Worm (Caenorhabditis elegans) whole organism, mixed stage, embryonic: ENCODE results near the gene T19H12.6.
A peak's percentile ranks its signal among the peaks of the same experiment; 100 is the strongest.

ENCODE experiments used
- M03D4.4 ChIP-seq: sonication (generic microtip); optimal IDR thresholded peaks from 2 replicates; lab custom pipeline; 2017; ENCODE audit warnings: mild to moderate bottlenecking, missing genetic modification characterization, missing compliant biosample characterization
- bed-3 ChIP-seq: fragments of 200-800 bp; sonication (Bioruptor generic); optimal IDR thresholded peaks from 3 replicates; lab custom pipeline; 2018; ENCODE audit warnings: mild to moderate bottlenecking, missing genetic modification characterization, moderate library complexity, missing compliant biosample characterization
- blmp-1 ChIP-seq: fragments of 150-350 bp; optimal IDR thresholded peaks from 2 replicates; lab custom pipeline; 2014; ENCODE audit warnings: missing biosample characterization, missing genetic modification characterization
- ceh-39 ChIP-seq: fragments of 150-350 bp; optimal IDR thresholded peaks from 2 replicates; lab custom pipeline; 2014; ENCODE audit warnings: missing biosample characterization, missing genetic modification characterization
- ceh-43 ChIP-seq: fragments of 200-800 bp; sonication (Bioruptor generic); optimal IDR thresholded peaks from 2 replicates; lab custom pipeline; 2018; ENCODE audit warnings: mild to moderate bottlenecking, missing genetic modification characterization, moderate library complexity, missing compliant biosample characterization
- ceh-83 ChIP-seq: fragments of 200-800 bp; sonication (Bioruptor generic); optimal IDR thresholded peaks from 2 replicates; lab custom pipeline; 2018; ENCODE audit warnings: mild to moderate bottlenecking, missing genetic modification characterization, missing compliant biosample characterization
- ces-1 ChIP-seq: fragments of 150-350 bp; optimal IDR thresholded peaks from 2 replicates; lab custom pipeline; 2014; ENCODE audit warnings: missing biosample characterization, missing genetic modification reagents, missing genetic modification characterization
- cnd-1 ChIP-seq: fragments of 200-800 bp; sonication (Bioruptor generic); optimal IDR thresholded peaks from 2 replicates; lab custom pipeline; 2018; ENCODE audit warnings: mild to moderate bottlenecking, missing genetic modification characterization, missing compliant biosample characterization
- drap-1 ChIP-seq: fragments of 200-800 bp; sonication (Bioruptor generic); optimal IDR thresholded peaks from 3 replicates; lab custom pipeline; 2018; ENCODE audit warnings: mild to moderate bottlenecking, missing genetic modification characterization, missing compliant biosample characterization
- elt-1 ChIP-seq: sonication (generic microtip); optimal IDR thresholded peaks from 2 replicates; lab custom pipeline; 2017; ENCODE audit warnings: missing genetic modification characterization, mild to moderate bottlenecking, missing compliant biosample characterization, antibody characterized with exemption, moderate library complexity, borderline replicate concordance; ENCODE audit not compliant: insufficient read depth
- elt-3 ChIP-seq: fragments of 150-350 bp; optimal IDR thresholded peaks from 2 replicates; lab custom pipeline; 2014; ENCODE audit warnings: missing biosample characterization, missing genetic modification characterization
- flh-1 ChIP-seq: fragments of 200-800 bp; sonication (Bioruptor generic); optimal IDR thresholded peaks from 2 replicates; lab custom pipeline; 2018; ENCODE audit warnings: mild to moderate bottlenecking, missing genetic modification characterization, moderate library complexity, missing compliant biosample characterization
- ham-2 ChIP-seq: fragments of 200-800 bp; sonication (Bioruptor generic); optimal IDR thresholded peaks from 2 replicates; lab custom pipeline; 2018; ENCODE audit warnings: mild to moderate bottlenecking, missing genetic modification characterization, missing compliant biosample characterization
- hlh-1 ChIP-seq: fragments of 150-350 bp; optimal IDR thresholded peaks from 2 replicates; lab custom pipeline; 2014; ENCODE audit warnings: missing biosample characterization, missing genetic modification reagents, missing genetic modification characterization
- lin-32 ChIP-seq: fragments of 200-800 bp; sonication (Bioruptor generic); optimal IDR thresholded peaks from 2 replicates; lab custom pipeline; 2018; ENCODE audit warnings: mild to moderate bottlenecking, missing genetic modification characterization, missing compliant biosample characterization
- lsy-2 ChIP-seq: fragments of 150-350 bp; optimal IDR thresholded peaks from 2 replicates; lab custom pipeline; 2014; ENCODE audit warnings: missing biosample characterization, missing genetic modification characterization
- mab-5 ChIP-seq: fragments of 150-350 bp; optimal IDR thresholded peaks from 2 replicates; lab custom pipeline; 2014; ENCODE audit warnings: missing biosample characterization, missing genetic modification characterization
- mep-1 ChIP-seq: fragments of 150-350 bp; optimal IDR thresholded peaks from 2 replicates; lab custom pipeline; 2017; ENCODE audit warnings: missing biosample characterization, missing genetic modification reagents, missing genetic modification characterization, inconsistent platforms
- mls-2 ChIP-seq: sonication (generic microtip); optimal IDR thresholded peaks from 2 replicates; lab custom pipeline; 2016; ENCODE audit warnings: mild to moderate bottlenecking, missing genetic modification characterization, moderate library complexity, missing compliant biosample characterization
- nhr-12 ChIP-seq: fragments of 150-350 bp; optimal IDR thresholded peaks from 2 replicates; lab custom pipeline; 2014; ENCODE audit warnings: missing biosample characterization, missing genetic modification characterization
- nhr-2 ChIP-seq: fragments of 150-350 bp; optimal IDR thresholded peaks from 2 replicates; lab custom pipeline; 2014; ENCODE audit warnings: missing biosample characterization, missing genetic modification characterization
- nhr-237 ChIP-seq: fragments of 150-350 bp; optimal IDR thresholded peaks from 2 replicates; lab custom pipeline; 2014; ENCODE audit warnings: missing biosample characterization, missing genetic modification characterization
- nhr-28 ChIP-seq: fragments of 150-350 bp; optimal IDR thresholded peaks from 2 replicates; lab custom pipeline; 2014; ENCODE audit warnings: missing biosample characterization, missing genetic modification characterization
- nhr-76 ChIP-seq: sonication (generic microtip); optimal IDR thresholded peaks from 2 replicates; lab custom pipeline; 2017; ENCODE audit warnings: missing biosample characterization, missing genetic modification characterization
- pha-4 ChIP-seq: fragments of 150-350 bp; optimal IDR thresholded peaks from 2 replicates; lab custom pipeline; 2018; ENCODE audit warnings: missing biosample characterization, missing genetic modification reagents, missing genetic modification characterization
- sem-2 ChIP-seq: fragments of 200-800 bp; sonication (Bioruptor generic); optimal IDR thresholded peaks from 2 replicates; lab custom pipeline; 2018; ENCODE audit warnings: mild to moderate bottlenecking, missing genetic modification characterization, missing compliant biosample characterization
- sptf-1 ChIP-seq: sonication (generic microtip); optimal IDR thresholded peaks from 2 replicates; lab custom pipeline; 2017; ENCODE audit warnings: mild to moderate bottlenecking, missing genetic modification characterization, moderate library complexity, missing compliant biosample characterization
- unc-120 ChIP-seq: sonication (generic microtip); optimal IDR thresholded peaks from 2 replicates; lab custom pipeline; 2017; ENCODE audit warnings: missing genetic modification characterization, missing compliant biosample characterization; ENCODE audit not compliant: poor library complexity, severe bottlenecking
- unc-39 ChIP-seq: fragments of 150-350 bp; optimal IDR thresholded peaks from 2 replicates; lab custom pipeline; 2014; ENCODE audit warnings: missing biosample characterization, missing genetic modification characterization
- unc-62 ChIP-seq: fragments of 150-350 bp; optimal IDR thresholded peaks from 2 replicates; lab custom pipeline; 2014; ENCODE audit warnings: missing biosample characterization, missing genetic modification reagents, missing genetic modification characterization
- zip-8 ChIP-seq: fragments of 150-350 bp; optimal IDR thresholded peaks from 2 replicates; lab custom pipeline; 2014; ENCODE audit warnings: missing biosample characterization, missing genetic modification characterization
- ztf-11 ChIP-seq: fragments of 150-350 bp; optimal IDR thresholded peaks from 2 replicates; lab custom pipeline; 2014; ENCODE audit warnings: missing biosample characterization, missing genetic modification characterization

Gene T19H12.6

ce11 chrV:4864330-4864729, 13.2 kb downstream of the T19H12.6 start:
- TF ChIP-seq flh-1 (no peak), nhr-2 (no peak), ceh-43 (GFP tag; lab: Kevin White, UChicago) (no peak), blmp-1 (no peak), ceh-39 (tag; lab: Kevin White, UChicago) (no peak), ztf-11 (tag; lab: Kevin White, UChicago) (no peak), sem-2 (GFP tag; lab: Kevin White, UChicago) (no peak), lsy-2 (no peak), elt-3 (tag; lab: Kevin White, UChicago) (no peak), lin-32 (GFP tag; lab: Kevin White, UChicago) (no peak), unc-39 (tag; lab: Kevin White, UChicago) (no peak), elt-1 (tag; lab: Kevin White, UChicago) (no peak), drap-1 (GFP tag; lab: Kevin White, UChicago) (no peak), nhr-237 (tag; lab: Kevin White, UChicago) (no peak), mls-2 (tag; lab: Kevin White, UChicago) (no peak), ceh-83 (GFP tag; lab: Kevin White, UChicago) (no peak), unc-120 (no peak), pha-4 (tag; lab: Kevin White, UChicago) (no peak), bed-3 (no peak), nhr-76 (no peak)
- TF ChIP-seq, all 35 proteins: peak for 0

ce11 chrV:4862737-4863136, 14.8 kb downstream of the T19H12.6 start, which contains the start of gene C37H5.13:
C37H5.13 (minus strand) TSS chrV:4862965.
- TF ChIP-seq nhr-28 (tag; lab: Kevin White, UChicago) (no peak), zip-8 (tag; lab: Kevin White, UChicago) (peak; percentile 43)

ce11 chrV:4860525-4860924, 17.0 kb downstream of the T19H12.6 start:
- TF ChIP-seq unc-39 (tag; lab: Kevin White, UChicago) (no peak), sptf-1 (tag; lab: Kevin White, UChicago) (peak; percentile 12), unc-120 (peak; percentile 20), ces-1 (GFP tag; lab: Kevin White, UChicago) (peak; percentile 39), ceh-83 (GFP tag; lab: Kevin White, UChicago) (no peak), mep-1 (tag; lab: Kevin White, UChicago) (peak; percentile 13), unc-62 (GFP tag; lab: Kevin White, UChicago) (peak; percentile 37)

- TF ChIP-seq unc-39 (tag; lab: Kevin White, UChicago) (no peak), lsy-2 (no peak), elt-3 (tag; lab: Kevin White, UChicago) (no peak), nhr-237 (tag; lab: Kevin White, UChicago) (no peak), mab-5 (tag; lab: Kevin White, UChicago) (no peak), ham-2 (no peak), ceh-83 (GFP tag; lab: Kevin White, UChicago) (no peak), cnd-1 (tag; lab: Kevin White, UChicago) (no peak), flh-1 (no peak), unc-120 (no peak)
These were observed 19.9 kb downstream of the T19H12.6 start for ce11 chrV:4857561-4857960.

- TF ChIP-seq ham-2 (no peak), lin-32 (GFP tag; lab: Kevin White, UChicago) (no peak), ztf-11 (tag; lab: Kevin White, UChicago) (no peak), M03D4.4 (tag; lab: Kevin White, UChicago) (no peak), elt-3 (tag; lab: Kevin White, UChicago) (no peak), nhr-2 (no peak), pha-4 (tag; lab: Kevin White, UChicago) (no peak), drap-1 (GFP tag; lab: Kevin White, UChicago) (no peak), ceh-39 (tag; lab: Kevin White, UChicago) (no peak), cnd-1 (tag; lab: Kevin White, UChicago) (no peak), ces-1 (GFP tag; lab: Kevin White, UChicago) (no peak), bed-3 (no peak), elt-1 (tag; lab: Kevin White, UChicago) (no peak), nhr-12 (no peak), hlh-1 (tag; lab: Kevin White, UChicago) (no peak), zip-8 (tag; lab: Kevin White, UChicago) (no peak)
These were observed 25.5 kb downstream of the T19H12.6 start for ce11 chrV:4851969-4852368.
